Worm (Caenorhabditis elegans): ENCODE results near the gene T21D12.14.
A peak's percentile ranks its signal among the peaks of the same experiment; 100 is the strongest.

DNA sequence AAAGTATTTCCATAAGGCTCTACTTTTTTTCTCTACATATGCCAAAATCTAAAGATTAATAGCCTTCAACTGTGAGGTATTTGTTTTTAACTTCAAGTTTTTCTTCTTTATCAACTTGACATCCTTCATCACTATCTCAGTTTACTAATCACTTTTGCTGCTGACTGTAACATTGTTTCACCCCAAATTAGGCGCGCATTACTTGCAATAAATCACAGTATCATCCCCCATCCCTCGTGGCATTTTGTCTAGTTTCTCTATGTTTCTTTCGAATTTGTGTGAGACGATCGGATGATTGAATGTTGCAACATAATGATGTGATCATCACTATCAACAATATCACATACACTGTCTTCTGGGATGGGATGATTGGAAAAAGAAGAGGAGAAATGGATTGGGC, 40.4 kb downstream of the T21D12.14 start:
- no peak for TF ChIP-seq lim-7 (GFP tag; IDR thresholded peaks at IDR 0.05)
- no peak for TF ChIP-seq nhr-6 (tag; optimal IDR thresholded peaks at IDR 0.05)
- no peak for TF ChIP-seq arid-1 (GFP tag; conservative IDR thresholded peaks at IDR 0.05)
- TF ChIP-seq ceh-82 (tag; optimal IDR thresholded peaks at IDR 0.05) = no peak
- TF ChIP-seq lsy-2 (tag; optimal IDR thresholded peaks at IDR 0.05) = no peak
- peak in 1 of 2 experiments; percentile 88 for TF ChIP-seq unc-62 (GFP tag; optimal IDR thresholded peaks at IDR 0.05 in 1 of 2)
- no peak for TF ChIP-seq unc-62 (tag; optimal IDR thresholded peaks at IDR 0.05)
- no peak for TF ChIP-seq pqm-1 (tag; optimal IDR thresholded peaks at IDR 0.05)
- TF ChIP-seq zag-1 (tag; optimal IDR thresholded peaks at IDR 0.05) = no peak
